Worm (Caenorhabditis elegans) whole organism, young adult: Measurements from ENCODE around the gene dct-16.

ENCODE experiments used
- B0035.1 ChIP-seq: sonication (generic microtip); optimal IDR thresholded peaks from 2 replicates; lab custom pipeline; 2016; ENCODE audit warnings: missing genetic modification characterization, mild to moderate bottlenecking, missing compliant biosample characterization, missing genotype, missing genetic modification reagents
- C06A6.2 ChIP-seq: fragments of 200-800 bp; sonication (Bioruptor generic); conservative IDR thresholded peaks from 2 replicates; pipeline ENCODE4 v1.3.6; 2022; ENCODE audit warnings: missing genetic modification characterization, missing compliant biosample characterization
- F23B12.7 ChIP-seq: sonication (generic microtip); optimal IDR thresholded peaks from 2 replicates; lab custom pipeline; 2017; ENCODE audit warnings: missing genetic modification characterization, mild to moderate bottlenecking, missing compliant biosample characterization, antibody characterized with exemption, moderate library complexity; ENCODE audit not compliant: insufficient read depth
- F33H1.4 ChIP-seq: fragments of 200-800 bp; sonication (Bioruptor generic); IDR thresholded peaks from 2 replicates; pipeline ENCODE4 v1.3.6; 2022; ENCODE audit warnings: missing genetic modification reagents, missing genetic modification characterization, missing compliant biosample characterization
- K12H6.12 ChIP-seq: fragments of 200-800 bp; sonication (Bioruptor generic); optimal IDR thresholded peaks from 2 replicates; lab custom pipeline; 2018; ENCODE audit warnings: mild to moderate bottlenecking, missing genetic modification characterization, missing compliant biosample characterization
- Y53G8AR.9 ChIP-seq: fragments of 200-800 bp; sonication (Bioruptor generic); conservative IDR thresholded peaks from 2 replicates; pipeline ENCODE4 v1.3.6; 2022; ENCODE audit warnings: missing genetic modification reagents, missing genetic modification characterization, missing compliant biosample characterization
- akir-1 ChIP-seq: fragments of 200-800 bp; sonication (Bioruptor generic); optimal IDR thresholded peaks from 2 replicates; lab custom pipeline; 2018; ENCODE audit warnings: mild to moderate bottlenecking, missing genetic modification characterization, moderate library complexity, missing compliant biosample characterization
- ama-1 ChIP-seq, 3 experiments: fragments of 150-350 bp in 1 of 3; sonication (generic microtip) in 2 of 3; optimal IDR thresholded peaks; 2 replicates each; lab custom pipeline; 2014 to 2018; ENCODE audit warnings: missing biosample characterization in 2 of 3, missing genetic modification characterization in 2 of 3, missing genetic modification reagents in 2 of 3
- aptf-3 ChIP-seq: fragments of 200-800 bp; sonication (Bioruptor generic); IDR thresholded peaks from 2 replicates; pipeline ENCODE4 v1.3.6; 2022; ENCODE audit warnings: missing genetic modification characterization, missing compliant biosample characterization
- atf-7 ChIP-seq: sonication (generic microtip); optimal IDR thresholded peaks from 2 replicates; lab custom pipeline; 2017; ENCODE audit warnings: mild to moderate bottlenecking, missing genetic modification characterization, missing compliant biosample characterization
- attf-6 ChIP-seq: fragments of 200-800 bp; sonication (Bioruptor generic); IDR thresholded peaks from 2 replicates; pipeline ENCODE4 v1.3.6; 2022; ENCODE audit warnings: missing genetic modification reagents, missing genetic modification characterization, missing compliant biosample characterization
- bed-1 ChIP-seq: fragments of 200-800 bp; sonication (Bioruptor generic); IDR thresholded peaks from 2 replicates; pipeline ENCODE4 v1.3.6; 2022; ENCODE audit warnings: missing genetic modification reagents, missing genetic modification characterization, missing compliant biosample characterization
- bed-2 ChIP-seq: fragments of 200-800 bp; sonication (Bioruptor generic); IDR thresholded peaks from 2 replicates; pipeline ENCODE4 v1.3.6; 2022; ENCODE audit warnings: missing genetic modification reagents, missing genetic modification characterization, missing compliant biosample characterization
- ccch-3 ChIP-seq: fragments of 200-800 bp; sonication (Bioruptor generic); optimal IDR thresholded peaks from 2 replicates; lab custom pipeline; 2018; ENCODE audit warnings: mild to moderate bottlenecking, missing genetic modification characterization, missing compliant biosample characterization
- cebp-2 ChIP-seq: fragments of 200-800 bp; sonication (Bioruptor generic); IDR thresholded peaks from 2 replicates; pipeline ENCODE4 v1.3.6; 2022; ENCODE audit warnings: missing genetic modification characterization, missing compliant biosample characterization
- ceh-27 ChIP-seq: fragments of 200-800 bp; sonication (Bioruptor generic); optimal IDR thresholded peaks from 2 replicates; lab custom pipeline; 2018; ENCODE audit warnings: mild to moderate bottlenecking, missing genetic modification characterization, moderate library complexity, missing compliant biosample characterization
- ceh-40 ChIP-seq: fragments of 200-800 bp; sonication (Bioruptor generic); IDR thresholded peaks from 2 replicates; pipeline ENCODE4 v1.3.6; 2022; ENCODE audit warnings: missing genetic modification characterization, missing compliant biosample characterization
- ceh-58 ChIP-seq: fragments of 200-800 bp; sonication (Bioruptor generic); IDR thresholded peaks from 2 replicates; pipeline ENCODE4 v1.3.6; 2022; ENCODE audit warnings: missing genetic modification characterization, missing compliant biosample characterization
- dpff-1 ChIP-seq: sonication (generic microtip); optimal IDR thresholded peaks from 2 replicates; lab custom pipeline; 2017; ENCODE audit warnings: mild to moderate bottlenecking, missing genetic modification characterization, missing compliant biosample characterization
- dpl-1 ChIP-seq: fragments of 150-350 bp; optimal IDR thresholded peaks from 2 replicates; lab custom pipeline; 2014; ENCODE audit warnings: missing biosample characterization, missing genetic modification reagents, missing genetic modification characterization
- ets-4 ChIP-seq: fragments of 200-800 bp; sonication (Bioruptor generic); optimal IDR thresholded peaks from 2 replicates; lab custom pipeline; 2018; ENCODE audit warnings: mild to moderate bottlenecking, missing genetic modification characterization, missing compliant biosample characterization
- fkh-3 ChIP-seq: sonication (generic microtip); optimal IDR thresholded peaks from 2 replicates; lab custom pipeline; 2016; ENCODE audit warnings: mild to moderate bottlenecking, missing genetic modification characterization, missing compliant biosample characterization
- hlh-12 ChIP-seq: sonication (generic microtip); optimal IDR thresholded peaks from 2 replicates; lab custom pipeline; 2016; ENCODE audit warnings: missing genetic modification characterization, missing compliant biosample characterization
- hrde-1 ChIP-seq: sonication (generic microtip); optimal IDR thresholded peaks from 2 replicates; lab custom pipeline; 2016; ENCODE audit warnings: missing genetic modification characterization, mild to moderate bottlenecking, missing compliant biosample characterization, moderate library complexity, missing genotype, missing genetic modification reagents, borderline replicate concordance
- let-526 ChIP-seq: fragments of 200-800 bp; sonication (Bioruptor generic); IDR thresholded peaks from 2 replicates; pipeline ENCODE4 v1.3.6; 2022; ENCODE audit warnings: missing genetic modification reagents, missing genetic modification characterization, missing compliant biosample characterization
- lin-54 ChIP-seq: fragments of 200-800 bp; sonication (Bioruptor generic); optimal IDR thresholded peaks from 2 replicates; lab custom pipeline; 2018; ENCODE audit warnings: mild to moderate bottlenecking, missing genetic modification characterization, missing compliant biosample characterization
- lir-1 ChIP-seq: fragments of 200-800 bp; sonication (Bioruptor generic); conservative IDR thresholded peaks from 2 replicates; pipeline ENCODE4 v1.3.6; 2022; ENCODE audit warnings: missing genetic modification reagents, missing genetic modification characterization, missing compliant biosample characterization
- madf-6 ChIP-seq: fragments of 200-800 bp; sonication (Bioruptor generic); IDR thresholded peaks from 2 replicates; pipeline ENCODE4 v1.3.6; 2022; ENCODE audit warnings: missing genetic modification reagents, missing genetic modification characterization, missing compliant biosample characterization
- mel-28 ChIP-seq: sonication (generic microtip); optimal IDR thresholded peaks from 2 replicates; lab custom pipeline; 2016; ENCODE audit warnings: borderline replicate concordance, mild to moderate bottlenecking, missing genetic modification characterization, missing compliant biosample characterization
- nfya-2 ChIP-seq: fragments of 200-800 bp; sonication (Bioruptor generic); IDR thresholded peaks from 2 replicates; pipeline ENCODE4 v1.3.6; 2022; ENCODE audit warnings: missing genetic modification reagents, missing genetic modification characterization, missing compliant biosample characterization
- pha-4 ChIP-seq: fragments of 150-350 bp; sonication (generic microtip); optimal IDR thresholded peaks from 2 replicates; lab custom pipeline; 2014; ENCODE audit warnings: missing biosample characterization, missing genetic modification reagents, missing genetic modification characterization
- rcor-1 ChIP-seq: fragments of 200-800 bp; sonication (Bioruptor generic); IDR thresholded peaks from 2 replicates; pipeline ENCODE4 v1.3.6; 2022; ENCODE audit warnings: missing genetic modification reagents, missing genetic modification characterization, missing compliant biosample characterization
- rec-8 ChIP-seq, 2 experiments: sonication (generic microtip); optimal IDR thresholded peaks; 2 replicates each; lab custom pipeline; 2016; ENCODE audit warnings: mild to moderate bottlenecking in 2 of 2, missing genetic modification characterization in 2 of 2, missing genetic modification reagents in 2 of 2, missing genotype in 2 of 2, missing biosample characterization in 1 of 2, missing compliant biosample characterization in 1 of 2, moderate library complexity in 1 of 2
- sdz-38 ChIP-seq: sonication (generic microtip); optimal IDR thresholded peaks from 2 replicates; lab custom pipeline; 2016; ENCODE audit warnings: missing genotype, missing genetic modification characterization, missing compliant biosample characterization
- snpc-4 ChIP-seq, 5 experiments: fragments of 150-350 bp in 1 of 5; sonication (generic microtip) in 4 of 5; optimal IDR thresholded peaks; 2 replicates each; lab custom pipeline; 2014 to 2018; ENCODE audit warnings: missing genetic modification characterization in 5 of 5, missing biosample characterization in 3 of 5, antibody characterized with exemption in 2 of 5, mild to moderate bottlenecking in 2 of 5, missing compliant biosample characterization in 2 of 5, missing genotype in 2 of 5, moderate library complexity in 2 of 5, missing genetic modification reagents in 1 of 5
- tbp1 ChIP-seq: fragments of 200-800 bp; sonication (Bioruptor generic); optimal IDR thresholded peaks from 2 replicates; lab custom pipeline; 2018; ENCODE audit warnings: mild to moderate bottlenecking, missing genetic modification characterization, missing compliant biosample characterization
- tbx-9 ChIP-seq: sonication (generic microtip); optimal IDR thresholded peaks from 2 replicates; lab custom pipeline; 2016; ENCODE audit warnings: borderline replicate concordance, missing genetic modification characterization, inconsistent platforms, missing compliant biosample characterization
- unc-130 ChIP-seq: sonication (generic microtip); optimal IDR thresholded peaks from 2 replicates; lab custom pipeline; 2016; ENCODE audit warnings: missing genetic modification reagents, missing genetic modification characterization, missing compliant biosample characterization
- ztf-18 ChIP-seq: sonication (generic microtip); optimal IDR thresholded peaks from 2 replicates; lab custom pipeline; 2016; ENCODE audit warnings: missing genotype, mild to moderate bottlenecking, missing genetic modification characterization, missing compliant biosample characterization

Gene dct-16

ce11 chrV:20479013-20479739 lies 19.7 kb downstream of the dct-16 start, which contains the start of the genes calf-1 and rpl-2 (continued):
- TF ChIP-seq F23B12.7 (peak; percentile 53), dpl-1 (GFP tag; lab: Kevin White, UChicago) (no peak), pha-4 (tag; lab: Kevin White, UChicago) (no peak), let-526 (no peak), snpc-4 (GFP tag; optimal IDR thresholded peaks at IDR 0.05; lab: Kevin White, UChicago) (peak; percentile 44), snpc-4 (tag; optimal IDR thresholded peaks at IDR 0.05; lab: Kevin White, UChicago) (peak in 2 of 4 experiments; percentile 9 to 36), mel-28 (tag; lab: Kevin White, UChicago) (no peak), ztf-18 (tag; lab: Kevin White, UChicago) (no peak), aptf-3 (GFP tag; lab: Robert Waterston, UW) (no peak), tbx-9 (tag; lab: Kevin White, UChicago) (no peak), B0035.1 (no peak), bed-2 (GFP tag; lab: Robert Waterston, UW) (no peak), rec-8 (tag; optimal IDR thresholded peaks at IDR 0.05; lab: Kevin White, UChicago) (no peak), unc-130 (GFP tag; lab: Kevin White, UChicago) (no peak), akir-1 (GFP tag; lab: Kevin White, UChicago) (no peak), lin-54 (GFP tag; lab: Kevin White, UChicago) (no peak), ceh-27 (GFP tag; lab: Kevin White, UChicago) (no peak), attf-6 (GFP tag; lab: Robert Waterston, UW) (no peak), ama-1 (optimal IDR thresholded peaks at IDR 0.05; lab: Kevin White, UChicago) (no peak), ama-1 (GFP tag; optimal IDR thresholded peaks at IDR 0.05; lab: Kevin White, UChicago) (no peak), hrde-1 (no peak), ceh-40 (GFP tag; lab: Robert Waterston, UW) (no peak), lir-1 (no peak), ets-4 (GFP tag; lab: Kevin White, UChicago) (no peak), atf-7 (tag; lab: Kevin White, UChicago) (no peak), nfya-2 (GFP tag; lab: Robert Waterston, UW) (no peak), dpff-1 (tag; lab: Kevin White, UChicago) (no peak), K12H6.12 (tag; lab: Kevin White, UChicago) (no peak)
- TF ChIP-seq, all 124 proteins: peak for 17

ce11 chrV:20476981-20477380 lies 21.9 kb downstream of the dct-16 start:
- TF ChIP-seq bed-1 (GFP tag; lab: Robert Waterston, UW) (no peak), C06A6.2 (no peak), ccch-3 (GFP tag; lab: Kevin White, UChicago) (no peak), F33H1.4 (GFP tag; lab: Robert Waterston, UW) (peak; percentile 43), cebp-2 (no peak), rcor-1 (GFP tag; lab: Robert Waterston, UW) (no peak), sdz-38 (tag; lab: Kevin White, UChicago) (no peak), ceh-58 (GFP tag; lab: Robert Waterston, UW) (no peak), Y53G8AR.9 (GFP tag; lab: Robert Waterston, UW) (no peak), fkh-3 (tag; lab: Kevin White, UChicago) (no peak), madf-6 (GFP tag; lab: Robert Waterston, UW) (peak; percentile 42; the same call in 1 of the 2 replicates), hlh-12 (tag; lab: Kevin White, UChicago) (no peak), K12H6.12 (tag; lab: Kevin White, UChicago) (no peak), tbp1 (GFP tag; lab: Kevin White, UChicago) (no peak)
